Fruit fly (Drosophila melanogaster) whole organism, prepupa: Measurements from ENCODE around the gene PAN3.

Source experiments
- Blimp-1 ChIP-seq: fragments of 200-800 bp; sonication (Bioruptor generic); optimal IDR thresholded peaks from 3 replicates; lab custom pipeline; 2017; ENCODE audit warnings: missing biosample characterization, missing genetic modification characterization, mild to moderate bottlenecking, moderate library complexity, missing genetic modification reagents
- CG10631 ChIP-seq: fragments of 200-800 bp; sonication (Bioruptor generic); optimal IDR thresholded peaks from 2 replicates; lab custom pipeline; 2016; ENCODE audit warnings: missing biosample characterization, missing genetic modification characterization
- CG11762 ChIP-seq: fragments of 200-800 bp; sonication (Bioruptor generic); optimal IDR thresholded peaks from 3 replicates; lab custom pipeline; 2016; ENCODE audit warnings: missing biosample characterization, missing genetic modification characterization; ENCODE audit not compliant: insufficient read depth
- CG11902 ChIP-seq: fragments of 200-800 bp; sonication (Bioruptor generic); optimal IDR thresholded peaks from 3 replicates; lab custom pipeline; 2016; ENCODE audit warnings: missing biosample characterization, missing genetic modification characterization
- CG15336 ChIP-seq: fragments of 200-800 bp; sonication (Bioruptor generic); IDR thresholded peaks from 2 replicates; pipeline ENCODE4 v1.3.6; 2022; ENCODE audit warnings: missing biosample characterization, missing genetic modification characterization
- CG1621 ChIP-seq: fragments of 200-800 bp; sonication (Bioruptor generic); optimal IDR thresholded peaks from 3 replicates; lab custom pipeline; 2018; ENCODE audit warnings: missing biosample characterization, mild to moderate bottlenecking, missing genetic modification characterization
- CG16779 ChIP-seq: fragments of 200-800 bp; sonication (Bioruptor generic); optimal IDR thresholded peaks from 3 replicates; lab custom pipeline; 2017; ENCODE audit warnings: missing biosample characterization, mild to moderate bottlenecking, missing genetic modification characterization
- CG3032 ChIP-seq: fragments of 200-800 bp; optimal IDR thresholded peaks from 2 replicates; lab custom pipeline; 2019; ENCODE audit warnings: missing biosample characterization, mild to moderate bottlenecking, missing genetic modification characterization, moderate library complexity
- CG34406 ChIP-seq: fragments of 200-800 bp; sonication (Bioruptor generic); optimal IDR thresholded peaks from 3 replicates; lab custom pipeline; 2016; ENCODE audit warnings: missing biosample characterization, missing genetic modification characterization
- CG3919 ChIP-seq: fragments of 200-800 bp; sonication (Bioruptor generic); optimal IDR thresholded peaks from 3 replicates; lab custom pipeline; 2016; ENCODE audit warnings: missing biosample characterization, missing genetic modification characterization
- CG6276 ChIP-seq: fragments of 200-800 bp; sonication (Bioruptor generic); optimal IDR thresholded peaks from 2 replicates; lab custom pipeline; 2017; ENCODE audit warnings: missing biosample characterization, mild to moderate bottlenecking, missing genetic modification characterization
- CG6792 ChIP-seq: fragments of 200-800 bp; sonication (Bioruptor generic); optimal IDR thresholded peaks from 3 replicates; lab custom pipeline; 2016; ENCODE audit warnings: missing biosample characterization, missing genetic modification characterization
- CG6808 ChIP-seq: fragments of 200-800 bp; sonication (Bioruptor generic); optimal IDR thresholded peaks from 3 replicates; lab custom pipeline; 2017; ENCODE audit warnings: missing biosample characterization, missing genetic modification characterization, mild to moderate bottlenecking, moderate library complexity, missing genetic modification reagents
- CG7368 ChIP-seq: fragments of 200-800 bp; sonication (Bioruptor generic); optimal IDR thresholded peaks from 3 replicates; lab custom pipeline; 2016; ENCODE audit warnings: missing biosample characterization, missing genetic modification characterization
- CG8119 ChIP-seq: fragments of 200-800 bp; sonication (Bioruptor generic); IDR thresholded peaks from 3 replicates; pipeline ENCODE4 v1.3.6; 2022; ENCODE audit warnings: missing biosample characterization, missing genetic modification characterization
- CG8319 ChIP-seq: fragments of 200-800 bp; sonication (Bioruptor generic); optimal IDR thresholded peaks from 3 replicates; lab custom pipeline; 2016; ENCODE audit warnings: missing biosample characterization, missing genetic modification characterization
- CG8632 ChIP-seq: fragments of 200-800 bp; sonication (Bioruptor generic); optimal IDR thresholded peaks from 3 replicates; lab custom pipeline; 2016; ENCODE audit warnings: missing biosample characterization, missing genetic modification characterization
- CG9139 ChIP-seq: fragments of 200-800 bp; sonication (Bioruptor generic); optimal IDR thresholded peaks from 3 replicates; lab custom pipeline; 2017; ENCODE audit warnings: missing biosample characterization, mild to moderate bottlenecking, missing genetic modification characterization
- Eip75B ChIP-seq: fragments of 200-800 bp; sonication (Bioruptor generic); optimal IDR thresholded peaks from 3 replicates; lab custom pipeline; 2016; ENCODE audit warnings: missing biosample characterization, missing genetic modification characterization
- Eip93F ChIP-seq: fragments of 200-800 bp; sonication (Bioruptor generic); optimal IDR thresholded peaks from 2 replicates; lab custom pipeline; 2016; ENCODE audit warnings: missing biosample characterization, mild to moderate bottlenecking, missing genetic modification characterization
- Ets21C ChIP-seq: fragments of 200-800 bp; sonication (Bioruptor generic); optimal IDR thresholded peaks from 3 replicates; lab custom pipeline; 2016; ENCODE audit warnings: missing biosample characterization, missing genetic modification characterization
- Ets96B ChIP-seq: fragments of 200-800 bp; optimal IDR thresholded peaks from 2 replicates; lab custom pipeline; 2019; ENCODE audit warnings: missing biosample characterization, mild to moderate bottlenecking, missing genetic modification characterization, moderate library complexity
- Hr4 ChIP-seq: fragments of 200-800 bp; sonication (Bioruptor generic); optimal IDR thresholded peaks from 3 replicates; lab custom pipeline; 2016; ENCODE audit warnings: missing biosample characterization, missing genetic modification characterization
- Lpt ChIP-seq: fragments of 200-800 bp; sonication (Bioruptor generic); optimal IDR thresholded peaks from 3 replicates; lab custom pipeline; 2016; ENCODE audit warnings: missing biosample characterization, missing genetic modification characterization
- Met ChIP-seq: fragments of 200-800 bp; sonication (Bioruptor generic); optimal IDR thresholded peaks from 3 replicates; lab custom pipeline; 2016; ENCODE audit warnings: missing biosample characterization, missing genetic modification characterization
- Smox ChIP-seq: fragments of 200-800 bp; sonication (Bioruptor generic); optimal IDR thresholded peaks from 3 replicates; lab custom pipeline; 2016; ENCODE audit warnings: missing biosample characterization, missing genetic modification characterization
- Sox102F ChIP-seq: fragments of 200-800 bp; sonication (Bioruptor generic); optimal IDR thresholded peaks from 2 replicates; lab custom pipeline; 2016; ENCODE audit warnings: missing biosample characterization, mild to moderate bottlenecking, missing genetic modification characterization
- Sox14 ChIP-seq: fragments of 200-800 bp; sonication (Bioruptor generic); optimal IDR thresholded peaks from 3 replicates; lab custom pipeline; 2016; ENCODE audit warnings: missing biosample characterization, missing genetic modification characterization
- Sox15 ChIP-seq: fragments of 200-800 bp; sonication (Bioruptor generic); optimal IDR thresholded peaks from 3 replicates; lab custom pipeline; 2016; ENCODE audit warnings: missing biosample characterization, missing genetic modification characterization
- acj6 ChIP-seq: fragments of 200-800 bp; sonication (Bioruptor generic); optimal IDR thresholded peaks from 3 replicates; lab custom pipeline; 2016; ENCODE audit warnings: missing biosample characterization, missing genetic modification characterization
- dac ChIP-seq: fragments of 200-800 bp; sonication (Bioruptor generic); optimal IDR thresholded peaks from 2 replicates; lab custom pipeline; 2017; ENCODE audit warnings: missing biosample characterization, mild to moderate bottlenecking, missing genetic modification characterization
- dsx ChIP-seq: fragments of 200-800 bp; optimal IDR thresholded peaks from 3 replicates; lab custom pipeline; 2019; ENCODE audit warnings: missing biosample characterization, mild to moderate bottlenecking, missing genetic modification characterization, moderate library complexity; ENCODE audit not compliant: poor library complexity, severe bottlenecking
- esn ChIP-seq: fragments of 200-800 bp; sonication (Bioruptor generic); optimal IDR thresholded peaks from 2 replicates; lab custom pipeline; 2016; ENCODE audit warnings: missing biosample characterization, mild to moderate bottlenecking, missing genetic modification characterization, moderate library complexity
- fd85E ChIP-seq: fragments of 200-800 bp; sonication (Bioruptor generic); optimal IDR thresholded peaks from 3 replicates; lab custom pipeline; 2016; ENCODE audit warnings: missing biosample characterization, missing genetic modification characterization
- fkh ChIP-seq: fragments of 200-800 bp; sonication (Bioruptor generic); optimal IDR thresholded peaks from 3 replicates; lab custom pipeline; 2017; ENCODE audit warnings: missing biosample characterization, mild to moderate bottlenecking, missing genetic modification characterization, moderate library complexity
- lz ChIP-seq: fragments of 200-800 bp; sonication (Bioruptor generic); optimal IDR thresholded peaks from 3 replicates; lab custom pipeline; 2016; ENCODE audit warnings: missing biosample characterization, missing genetic modification characterization
- net ChIP-seq: fragments of 200-800 bp; sonication (Bioruptor generic); optimal IDR thresholded peaks from 3 replicates; lab custom pipeline; 2016; ENCODE audit warnings: missing biosample characterization, missing genetic modification characterization
- salr ChIP-seq, 2 experiments: fragments of 200-800 bp; sonication (Bioruptor generic); optimal IDR thresholded peaks; 3 replicates each; lab custom pipeline; 2016 to 2018; ENCODE audit warnings: missing biosample characterization in 2 of 2, missing genetic modification characterization in 2 of 2, mild to moderate bottlenecking in 1 of 2
- svp ChIP-seq: fragments of 200-800 bp; sonication (Bioruptor generic); peaks from one replicate; lab custom pipeline; 2016; ENCODE audit warnings: missing biosample characterization, missing genetic modification characterization
- topi ChIP-seq: fragments of 200-800 bp; sonication (Bioruptor generic); optimal IDR thresholded peaks from 3 replicates; lab custom pipeline; 2016; ENCODE audit warnings: missing biosample characterization, missing genetic modification characterization

The PAN3 gene

dm6 chr3L:3042150-3043049 is 28.5 kb upstream of the PAN3 start, which contains the start of gene Prx4 (continued):
- TF ChIP-seq salr (GFP tag; optimal IDR thresholded peaks at IDR 0.05; lab: Kevin White, UChicago), result no peak
- TF ChIP-seq Sox102F, result peak; percentile 49
- peak; percentile 81 for TF ChIP-seq esn (GFP tag; lab: Kevin White, UChicago)
- TF ChIP-seq Eip75B (GFP tag; lab: Kevin White, UChicago), result peak; percentile 71
- peak; percentile 59 for TF ChIP-seq Sox14
- TF ChIP-seq CG11762, result no peak
- peak; percentile 63 for TF ChIP-seq CG6276 (GFP tag; lab: Kevin White, UChicago)
- peak; percentile 59 for TF ChIP-seq Smox (GFP tag; lab: Kevin White, UChicago)
- peak; percentile 47 for TF ChIP-seq CG1621 (tag; lab: Kevin White, UChicago)
- TF ChIP-seq svp (GFP tag; lab: Kevin White, UChicago), result peak; percentile 88
- TF ChIP-seq Blimp-1, result no peak
- peak; percentile 23 for TF ChIP-seq dsx (GFP tag; lab: Kevin White, UChicago)
- TF ChIP-seq CG6792 (GFP tag; lab: Kevin White, UChicago), result peak; percentile 43
- TF ChIP-seq CG11902 (GFP tag; lab: Kevin White, UChicago), result peak; percentile 21
- peak; percentile 77 for TF ChIP-seq CG15336 (GFP tag; lab: Robert Waterston, UW)
- TF ChIP-seq CG10631 (GFP tag; lab: Kevin White, UChicago), result peak; percentile 60
- peak; percentile 71 for TF ChIP-seq Met (GFP tag; lab: Kevin White, UChicago)
- TF ChIP-seq CG3032 (tag; lab: Kevin White, UChicago), result peak; percentile 47
- peak; percentile 43 for TF ChIP-seq Ets21C
- TF ChIP-seq acj6 (GFP tag; lab: Kevin White, UChicago), result peak; percentile 64
- peak; percentile 69; the same call in 2 of the 3 replicates for TF ChIP-seq CG8119
- peak; percentile 70 for TF ChIP-seq Hr4 (GFP tag; lab: Kevin White, UChicago)
- TF ChIP-seq lz (GFP tag; lab: Kevin White, UChicago), result peak; percentile 72
- TF ChIP-seq net (GFP tag; lab: Kevin White, UChicago), result peak; percentile 49
- TF ChIP-seq Eip93F, result peak; percentile 34
- TF ChIP-seq fkh, result no peak
- TF ChIP-seq CG8319 (GFP tag; lab: Kevin White, UChicago), result peak; percentile 31
- peak; percentile 49 for TF ChIP-seq CG6808
- TF ChIP-seq CG16779 (tag; lab: Kevin White, UChicago), result peak; percentile 50
- peak; percentile 61 for TF ChIP-seq topi
- no peak for TF ChIP-seq dac (GFP tag; lab: Kevin White, UChicago)
- TF ChIP-seq CG7368 (GFP tag; lab: Kevin White, UChicago), result peak; percentile 2
- TF ChIP-seq CG8632 (GFP tag; lab: Kevin White, UChicago), result peak; percentile 69
- TF ChIP-seq CG9139 (GFP tag; lab: Kevin White, UChicago), result no peak
- TF ChIP-seq fd85E (GFP tag; lab: Kevin White, UChicago), result no peak
- peak; percentile 58 for TF ChIP-seq Ets96B (tag; lab: Kevin White, UChicago)
- TF ChIP-seq Lpt, result no peak
- peak; percentile 66 for TF ChIP-seq CG3919 (GFP tag; lab: Kevin White, UChicago)
- TF ChIP-seq CG34406 (GFP tag; lab: Kevin White, UChicago), result peak; percentile 65
- TF ChIP-seq Sox15 (GFP tag; lab: Kevin White, UChicago), result peak; percentile 40
- TF ChIP-seq, all 60 proteins: peak for 49
